Worm (Caenorhabditis elegans) whole organism, mixed stage, embryonic: ENCODE results near the gene ZC250.5.

Experiments used
- ces-1 ChIP-seq: fragments of 150-350 bp; optimal IDR thresholded peaks from 2 replicates; lab custom pipeline; 2014; ENCODE audit warnings: missing biosample characterization, missing genetic modification reagents, missing genetic modification characterization
- elt-1 ChIP-seq: sonication (generic microtip); optimal IDR thresholded peaks from 2 replicates; lab custom pipeline; 2017; ENCODE audit warnings: missing genetic modification characterization, mild to moderate bottlenecking, missing compliant biosample characterization, antibody characterized with exemption, moderate library complexity, borderline replicate concordance; ENCODE audit not compliant: insufficient read depth
- lsy-2 ChIP-seq: fragments of 150-350 bp; optimal IDR thresholded peaks from 2 replicates; lab custom pipeline; 2014; ENCODE audit warnings: missing biosample characterization, missing genetic modification characterization
- mep-1 ChIP-seq: fragments of 150-350 bp; optimal IDR thresholded peaks from 2 replicates; lab custom pipeline; 2017; ENCODE audit warnings: missing biosample characterization, missing genetic modification reagents, missing genetic modification characterization, inconsistent platforms
- nhr-12 ChIP-seq: fragments of 150-350 bp; optimal IDR thresholded peaks from 2 replicates; lab custom pipeline; 2014; ENCODE audit warnings: missing biosample characterization, missing genetic modification characterization
- nhr-2 ChIP-seq: fragments of 150-350 bp; optimal IDR thresholded peaks from 2 replicates; lab custom pipeline; 2014; ENCODE audit warnings: missing biosample characterization, missing genetic modification characterization
- nhr-76 ChIP-seq: sonication (generic microtip); optimal IDR thresholded peaks from 2 replicates; lab custom pipeline; 2017; ENCODE audit warnings: missing biosample characterization, missing genetic modification characterization
- sem-2 ChIP-seq: fragments of 200-800 bp; sonication (Bioruptor generic); optimal IDR thresholded peaks from 2 replicates; lab custom pipeline; 2018; ENCODE audit warnings: mild to moderate bottlenecking, missing genetic modification characterization, missing compliant biosample characterization
- snpc-4 ChIP-seq: fragments of 150-350 bp; optimal IDR thresholded peaks from 2 replicates; lab custom pipeline; 2014; ENCODE audit warnings: missing biosample characterization, missing genetic modification characterization
- sptf-1 ChIP-seq: sonication (generic microtip); optimal IDR thresholded peaks from 2 replicates; lab custom pipeline; 2017; ENCODE audit warnings: mild to moderate bottlenecking, missing genetic modification characterization, moderate library complexity, missing compliant biosample characterization
- unc-62 ChIP-seq: fragments of 150-350 bp; optimal IDR thresholded peaks from 2 replicates; lab custom pipeline; 2014; ENCODE audit warnings: missing biosample characterization, missing genetic modification reagents, missing genetic modification characterization
- ztf-11 ChIP-seq: fragments of 150-350 bp; optimal IDR thresholded peaks from 2 replicates; lab custom pipeline; 2014; ENCODE audit warnings: missing biosample characterization, missing genetic modification characterization

DNA sequence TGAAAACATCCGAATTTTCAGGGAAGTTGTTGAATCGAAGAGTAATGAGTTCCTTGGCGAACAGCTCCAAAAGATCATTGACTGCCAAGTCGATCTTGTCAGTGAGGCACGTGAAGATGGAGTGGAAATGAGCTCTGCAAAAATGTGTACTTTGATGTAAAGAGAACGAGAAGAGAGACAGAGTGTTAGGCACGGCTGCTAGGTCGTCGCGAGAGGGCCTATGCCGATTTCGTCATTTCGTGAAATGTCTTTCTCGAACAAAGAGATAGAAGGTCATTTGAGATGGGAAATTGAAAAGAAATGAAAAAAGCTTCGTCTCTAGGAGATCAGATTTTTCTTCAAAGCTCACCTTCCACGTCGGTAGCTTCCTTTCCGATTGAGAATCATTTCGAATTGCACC, 25.6 kb upstream of the ZC250.5 start:
- TF ChIP-seq nhr-76 (tag; lab: Kevin White, UChicago) (no peak), snpc-4 (tag; lab: Kevin White, UChicago) (no peak), nhr-12 (tag; lab: Kevin White, UChicago) (no peak), unc-62 (GFP tag; lab: Kevin White, UChicago) (no peak), mep-1 (no peak), nhr-2 (tag; lab: Kevin White, UChicago) (no peak), lsy-2 (tag; lab: Kevin White, UChicago) (no peak), sem-2 (GFP tag; lab: Kevin White, UChicago) (no peak), ztf-11 (tag; lab: Kevin White, UChicago) (no peak), ces-1 (no peak), elt-1 (tag; lab: Kevin White, UChicago) (no peak), sptf-1 (tag; lab: Kevin White, UChicago) (no peak)
